Worm (Caenorhabditis elegans): Measurements from ENCODE around the gene B0218.7.

The B0218.7 gene

ce11 chrIV:8154966-8155365 is 10.9 kb downstream of the B0218.7 start:
- TF ChIP-seq aly-2 (tag; optimal IDR thresholded peaks at IDR 0.05) (no peak), nhr-237 (tag; optimal IDR thresholded peaks at IDR 0.05) (no peak), nhr-10 (tag; optimal IDR thresholded peaks at IDR 0.05) (no peak), F13H6.1 (tag; optimal IDR thresholded peaks at IDR 0.05) (no peak), ama-1 (optimal IDR thresholded peaks at IDR 0.05) (no peak), ceh-82 (tag; optimal IDR thresholded peaks at IDR 0.05) (no peak), mbf-1 (tag; optimal IDR thresholded peaks at IDR 0.05) (no peak)

DNA sequence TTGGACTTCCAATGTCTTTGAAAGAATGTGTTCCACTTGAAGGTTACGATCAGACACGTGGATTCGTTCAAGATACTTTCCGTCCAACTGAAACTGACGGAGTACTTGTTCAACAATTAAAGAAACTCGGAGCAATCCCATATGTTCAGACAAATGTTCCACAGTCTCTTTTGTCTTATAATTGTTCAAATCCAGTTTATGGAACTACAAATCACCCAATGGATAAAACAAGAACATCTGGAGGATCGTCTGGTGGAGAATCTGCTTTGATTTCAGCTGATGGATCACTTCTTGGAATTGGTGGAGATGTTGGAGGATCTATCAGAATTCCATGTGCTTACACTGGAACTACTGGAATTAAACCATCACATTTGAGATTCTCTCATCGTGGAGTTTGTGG is 12.7 kb downstream of the B0218.7 start:
- TF ChIP-seq blmp-1 (tag; optimal IDR thresholded peaks at IDR 0.05; ENCODE audit: insufficient read depth) = no peak
- no peak for TF ChIP-seq nhr-23 (tag; optimal IDR thresholded peaks at IDR 0.05)
- TF ChIP-seq alr-1 (tag; optimal IDR thresholded peaks at IDR 0.05) = no peak
- no peak for TF ChIP-seq nhr-25 (tag; optimal IDR thresholded peaks at IDR 0.05)
- no peak for TF ChIP-seq peb-1 (tag; optimal IDR thresholded peaks at IDR 0.05)
- no peak for TF ChIP-seq gmeb-1 (tag; optimal IDR thresholded peaks at IDR 0.05)
- no peak for TF ChIP-seq mab-5 (tag; optimal IDR thresholded peaks at IDR 0.05)
- no peak for TF ChIP-seq ceh-82 (tag; optimal IDR thresholded peaks at IDR 0.05)
- TF ChIP-seq sma-3 (GFP tag; optimal IDR thresholded peaks at IDR 0.05) = no peak
- TF ChIP-seq fos-1 (tag; optimal IDR thresholded peaks at IDR 0.05) = no peak
- no peak for TF ChIP-seq nhr-77 (tag; optimal IDR thresholded peaks at IDR 0.05)
- TF ChIP-seq sem-4 (tag; optimal IDR thresholded peaks at IDR 0.05) = no peak
- no peak for TF ChIP-seq nhr-21 (tag; optimal IDR thresholded peaks at IDR 0.05)
- TF ChIP-seq lin-11 (tag; optimal IDR thresholded peaks at IDR 0.05) = no peak
- no peak for TF ChIP-seq nhr-237 (tag; optimal IDR thresholded peaks at IDR 0.05)

ce11 chrIV:8152688-8153087 is 13.2 kb downstream of the B0218.7 start:
- TF ChIP-seq C34F6.9 (tag; optimal IDR thresholded peaks at IDR 0.05) (no peak), fos-1 (tag; optimal IDR thresholded peaks at IDR 0.05) (peak; percentile 56), nhr-21 (tag; optimal IDR thresholded peaks at IDR 0.05) (no peak)

DNA sequence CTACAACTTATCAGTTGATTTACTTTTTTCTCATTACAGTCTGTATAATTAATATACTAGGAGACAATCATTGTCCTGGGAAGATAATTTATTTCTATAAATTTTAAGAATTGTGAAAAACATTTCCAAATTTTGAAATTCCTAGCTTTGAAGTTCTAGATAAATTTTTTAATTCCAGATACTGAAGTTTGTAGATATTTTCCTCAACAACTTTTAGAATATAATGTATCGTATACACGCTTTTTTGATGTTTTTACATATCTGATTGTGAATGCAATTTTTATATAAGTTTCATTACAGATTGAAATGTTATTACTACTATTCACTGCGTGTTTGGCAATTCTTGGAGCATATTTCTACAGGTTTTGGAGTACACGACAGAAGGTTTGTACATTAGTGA is 13.7 kb downstream of the B0218.7 start, which contains the start of gene faah-2:
Gene faah-2, plus strand, starts transcription at position 301 of the 400 bp plus-strand sequence.
- TF ChIP-seq Y55F3AM.14 (GFP tag; optimal IDR thresholded peaks at IDR 0.05) = no peak
- TF ChIP-seq peb-1 (tag; optimal IDR thresholded peaks at IDR 0.05) = no peak
- no peak for TF ChIP-seq alr-1 (tag; optimal IDR thresholded peaks at IDR 0.05)
- TF ChIP-seq ztf-11 (tag; optimal IDR thresholded peaks at IDR 0.05) = no peak
- TF ChIP-seq lsy-2 (tag; optimal IDR thresholded peaks at IDR 0.05) = no peak

DNA sequence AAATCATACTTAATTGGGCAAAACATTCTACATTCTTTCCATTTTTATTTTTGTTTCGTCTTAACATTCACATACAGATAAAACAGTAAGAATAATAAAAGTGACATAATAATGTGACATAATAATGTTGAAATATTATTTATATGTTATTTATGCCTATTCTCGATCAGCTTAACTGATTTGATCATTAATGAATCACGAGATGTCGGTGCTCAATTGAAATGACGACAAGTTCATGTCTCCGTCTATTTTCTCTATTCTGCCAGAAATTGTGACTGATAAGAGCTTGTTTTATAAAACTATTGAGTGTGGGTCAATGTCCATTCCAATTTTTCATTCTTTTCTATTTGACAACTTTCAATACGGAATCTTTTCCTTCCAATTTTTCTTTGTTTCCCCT is 14.1 kb downstream of the B0218.7 start:
- TF ChIP-seq nhr-12 (tag; optimal IDR thresholded peaks at IDR 0.05) (no peak), dmd-4 (tag; optimal IDR thresholded peaks at IDR 0.05) (no peak), skn-1 (tag; optimal IDR thresholded peaks at IDR 0.05) (peak; percentile 11), ztf-4 (tag; optimal IDR thresholded peaks at IDR 0.05) (no peak), alr-1 (tag; optimal IDR thresholded peaks at IDR 0.05) (no peak), fos-1 (tag; optimal IDR thresholded peaks at IDR 0.05) (peak; percentile 75), nhr-129 (tag; optimal IDR thresholded peaks at IDR 0.05) (no peak), blmp-1 (tag; optimal IDR thresholded peaks at IDR 0.05; ENCODE audit: insufficient read depth) (no peak), F13H6.1 (tag; optimal IDR thresholded peaks at IDR 0.05) (peak; percentile 10), ama-1 (optimal IDR thresholded peaks at IDR 0.05) (no peak), ztf-11 (tag; optimal IDR thresholded peaks at IDR 0.05) (no peak), sma-9 (GFP tag; optimal IDR thresholded peaks at IDR 0.05) (peak; percentile 65), sma-9 (tag; optimal IDR thresholded peaks at IDR 0.05) (no peak), lin-39 (tag; optimal IDR thresholded peaks at IDR 0.05) (no peak), crh-2 (tag; optimal IDR thresholded peaks at IDR 0.05) (peak; percentile 64), sem-4 (tag; optimal IDR thresholded peaks at IDR 0.05) (no peak), nhr-11 (tag; optimal IDR thresholded peaks at IDR 0.05) (no peak), unc-62 (GFP tag; optimal IDR thresholded peaks at IDR 0.05) (no peak), lsy-2 (tag; optimal IDR thresholded peaks at IDR 0.05) (peak in 1 of 2 experiments; percentile 1)

DNA sequence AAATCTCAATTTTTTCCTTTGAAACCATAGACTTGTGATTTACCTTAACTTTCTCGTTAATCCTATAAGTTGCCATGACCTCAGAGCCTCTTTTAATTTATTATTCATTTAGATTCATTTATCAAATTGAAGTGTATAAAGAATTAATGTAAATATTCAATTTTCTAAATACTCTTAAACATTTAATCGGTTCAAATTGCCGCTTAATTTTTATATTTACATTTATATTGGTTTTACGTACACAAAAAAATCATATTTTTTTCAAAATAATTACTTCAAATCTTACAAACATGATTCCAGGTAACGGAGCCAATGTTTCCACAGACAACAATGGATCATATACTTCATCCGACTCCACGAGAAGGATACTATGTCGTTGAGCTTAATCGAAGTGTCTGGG is 17.4 kb downstream of the B0218.7 start, which contains the start of gene pmk-1:
Gene pmk-1, plus strand, starts transcription at position 301 of the 400 bp plus-strand sequence.
- TF ChIP-seq mab-5 (tag; optimal IDR thresholded peaks at IDR 0.05) (no peak), skn-1 (tag; optimal IDR thresholded peaks at IDR 0.05) (no peak), sem-4 (tag; optimal IDR thresholded peaks at IDR 0.05) (no peak), mdl-1 (tag; optimal IDR thresholded peaks at IDR 0.05) (no peak), ztf-4 (tag; optimal IDR thresholded peaks at IDR 0.05) (no peak), lin-13 (GFP tag; optimal IDR thresholded peaks at IDR 0.05) (no peak), sma-3 (GFP tag; optimal IDR thresholded peaks at IDR 0.05) (no peak), alr-1 (tag; optimal IDR thresholded peaks at IDR 0.05) (no peak), snpc-4 (tag; optimal IDR thresholded peaks at IDR 0.05) (no peak), sma-9 (GFP tag; optimal IDR thresholded peaks at IDR 0.05) (no peak), sma-9 (tag; optimal IDR thresholded peaks at IDR 0.05) (no peak), elt-3 (tag; optimal IDR thresholded peaks at IDR 0.05) (no peak), fos-1 (tag; optimal IDR thresholded peaks at IDR 0.05) (no peak), ztf-11 (tag; optimal IDR thresholded peaks at IDR 0.05) (no peak), dmd-4 (tag; optimal IDR thresholded peaks at IDR 0.05) (no peak), Y55F3AM.14 (GFP tag; optimal IDR thresholded peaks at IDR 0.05) (no peak), C34F6.9 (tag; optimal IDR thresholded peaks at IDR 0.05) (no peak), crh-2 (tag; optimal IDR thresholded peaks at IDR 0.05) (no peak)
